Fruit fly (Drosophila melanogaster): ENCODE results near the gene GNBP3.

Gene GNBP3

DNA sequence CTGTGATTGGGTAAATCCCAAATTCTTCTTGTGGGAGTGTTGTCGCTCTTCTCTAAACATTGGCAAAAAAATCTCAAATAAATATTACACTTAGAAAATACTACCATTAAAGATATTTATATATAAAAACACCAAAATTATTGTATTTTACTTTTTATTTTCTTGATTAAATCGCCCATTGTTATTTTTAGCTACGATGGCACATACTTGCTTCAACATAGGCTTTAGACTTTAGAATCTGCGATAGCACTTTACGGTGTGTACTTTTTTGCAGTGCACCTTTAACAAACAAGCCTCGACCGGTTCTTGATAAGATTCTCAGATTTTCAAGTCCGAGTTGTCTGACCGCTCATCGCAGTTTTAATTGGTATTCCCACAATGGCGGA lies at the start of gene GNBP3:
TSS of gene GNBP3 (plus strand) at position 374 of the 386 bp plus-strand sequence.
- peak; percentile 76 for TF ChIP-seq CG33017 (tag; optimal IDR thresholded peaks at IDR 0.05)
- TF ChIP-seq cic (GFP tag; optimal IDR thresholded peaks at IDR 0.05) = peak; percentile 10
- TF ChIP-seq Clk (GFP tag; optimal IDR thresholded peaks at IDR 0.05) = peak; percentile 20
- TF ChIP-seq bab1 (GFP tag; optimal IDR thresholded peaks at IDR 0.05) = no peak
- no peak for TF ChIP-seq CG11617 (GFP tag; optimal IDR thresholded peaks at IDR 0.05)
- TF ChIP-seq Mnt (GFP tag; optimal IDR thresholded peaks at IDR 0.05) = no peak
- peak; percentile 44 for TF ChIP-seq CG7045 (GFP tag; optimal IDR thresholded peaks at IDR 0.05)
- no peak for TF ChIP-seq Crg-1 (GFP tag; optimal IDR thresholded peaks at IDR 0.05)
- TF ChIP-seq CG14711 (tag; optimal IDR thresholded peaks at IDR 0.05) = peak; percentile 43
- no peak for TF ChIP-seq pad (GFP tag; optimal IDR thresholded peaks at IDR 0.05)
- TF ChIP-seq Hr96 (GFP tag; optimal IDR thresholded peaks at IDR 0.05) = no peak
- no peak for TF ChIP-seq ovo (GFP tag; optimal IDR thresholded peaks at IDR 0.05)
- TF ChIP-seq CG12768 (GFP tag; optimal IDR thresholded peaks at IDR 0.05) = peak; percentile 71
- no peak for TF ChIP-seq cnc (optimal IDR thresholded peaks at IDR 0.05)
- TF ChIP-seq kay (GFP tag; ENCODE audit: borderline replicate concordance) = peak; percentile 90
- TF ChIP-seq CG7101 (tag; optimal IDR thresholded peaks at IDR 0.05) = peak; percentile 62

DNA sequence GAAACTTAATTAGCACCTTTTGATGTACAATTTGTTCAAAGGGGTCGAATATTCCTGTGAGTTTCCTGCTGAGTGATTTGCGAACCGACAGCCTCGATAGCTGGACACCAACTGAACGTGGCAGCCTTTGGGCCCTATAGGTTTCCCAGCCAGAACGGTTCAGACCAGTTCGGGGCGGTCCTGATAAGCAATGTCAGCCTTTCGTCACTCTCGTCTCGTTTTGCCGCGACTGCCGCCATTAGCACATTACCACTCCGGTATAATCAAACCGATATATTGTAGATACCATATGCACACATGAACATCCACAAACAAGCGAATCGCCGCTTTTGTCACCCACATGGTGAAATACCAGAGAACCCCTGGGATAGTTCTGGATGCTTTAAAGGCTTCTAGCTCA lies 49.7 kb upstream of the GNBP3 start, which contains the start of gene TrpA1:
TSS of gene TrpA1 (minus strand) at position 101 of the 400 bp plus-strand sequence.
- TF ChIP-seq toe (GFP tag; optimal IDR thresholded peaks at IDR 0.05) (no peak), Crg-1 (GFP tag; optimal IDR thresholded peaks at IDR 0.05) (no peak), CG14711 (tag; optimal IDR thresholded peaks at IDR 0.05) (no peak)

DNA sequence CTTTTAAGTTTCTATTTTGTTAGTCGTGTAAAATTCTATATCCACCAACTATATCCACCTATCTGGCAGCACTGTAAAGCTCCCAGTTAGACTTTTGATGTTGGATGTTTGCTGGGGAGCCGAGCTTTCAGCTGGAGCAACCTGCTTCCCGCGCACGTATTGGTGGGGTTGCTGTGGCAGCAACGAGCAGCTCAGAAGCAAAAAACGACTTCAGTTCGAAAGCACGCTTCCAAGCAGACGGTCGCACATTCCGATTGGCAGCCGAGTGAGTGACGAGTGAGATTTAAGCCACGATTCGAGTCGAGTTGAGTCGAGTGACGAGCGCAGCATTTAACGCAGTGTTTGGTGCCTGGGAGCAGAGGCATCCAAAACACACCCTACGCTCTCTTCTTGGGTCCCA lies 42.5 kb upstream of the GNBP3 start, which contains the start of the genes Tsp66E and mfr:
TSS of gene Tsp66E (plus strand) at position 168 of the 400 bp plus-strand sequence.
TSS of gene mfr (minus strand) at position 340 of the 400 bp plus-strand sequence.
- peak; percentile 4 for TF ChIP-seq tj (GFP tag; optimal IDR thresholded peaks at IDR 0.05)
- no peak for TF ChIP-seq CG7101 (tag; optimal IDR thresholded peaks at IDR 0.05)
- peak; percentile 15 for TF ChIP-seq CG12768 (GFP tag; optimal IDR thresholded peaks at IDR 0.05)

DNA sequence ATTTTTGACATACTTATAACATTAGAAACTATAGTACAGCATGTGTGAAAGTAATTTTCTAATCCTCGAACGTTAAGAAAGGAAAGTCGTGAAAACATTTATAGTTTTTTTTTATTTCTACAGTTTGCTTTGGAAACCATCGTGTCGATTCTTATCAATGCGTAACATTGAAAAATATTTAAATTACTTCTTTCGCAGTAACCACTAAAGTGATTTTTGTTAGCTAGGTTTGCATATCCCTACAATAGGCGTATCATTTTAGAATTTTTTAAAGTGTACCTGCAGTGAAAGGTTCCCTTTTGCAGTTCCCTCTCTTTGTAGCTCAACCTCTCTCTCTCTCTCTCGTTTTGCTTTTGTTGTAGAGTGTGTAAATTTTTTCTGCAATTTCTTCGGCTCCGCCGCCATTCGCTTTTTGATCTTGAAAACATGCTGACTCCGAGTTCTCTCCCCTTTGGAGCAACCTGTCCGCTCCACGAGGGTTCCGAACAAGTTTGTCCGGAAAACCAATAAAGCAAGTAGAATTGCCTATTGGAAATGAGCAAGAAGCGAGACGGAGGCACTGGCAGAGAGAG lies 41.2 kb upstream of the GNBP3 start:
- TF ChIP-seq kay (GFP tag; ENCODE audit: borderline replicate concordance) = peak; percentile 81
- peak; percentile 11 for TF ChIP-seq tj (GFP tag; optimal IDR thresholded peaks at IDR 0.05)
- TF ChIP-seq pad (GFP tag; optimal IDR thresholded peaks at IDR 0.05) = no peak
- TF ChIP-seq CG12768 (GFP tag; optimal IDR thresholded peaks at IDR 0.05) = no peak
- TF ChIP-seq bab1 (GFP tag; optimal IDR thresholded peaks at IDR 0.05) = peak; percentile 10

DNA sequence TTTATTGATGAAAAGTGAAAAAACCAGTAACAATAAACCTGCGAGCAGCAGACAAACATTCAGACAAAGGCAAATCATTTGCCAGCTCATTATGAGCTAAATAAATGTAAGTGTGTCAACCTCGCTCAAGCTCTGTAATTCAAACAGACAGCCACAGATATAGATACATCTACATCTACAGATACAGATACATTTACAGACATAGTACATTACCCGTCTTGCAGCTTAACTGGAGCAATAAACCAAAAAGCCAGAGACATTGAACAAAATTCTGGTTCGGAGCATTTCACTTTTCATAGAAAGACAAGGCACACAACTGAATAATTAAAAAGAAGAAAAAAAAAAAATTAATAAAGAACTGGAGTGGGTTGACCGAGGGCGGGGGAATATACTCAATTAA lies 35.1 kb upstream of the GNBP3 start:
- no peak for TF ChIP-seq CG7045 (GFP tag; optimal IDR thresholded peaks at IDR 0.05)
- TF ChIP-seq Hr96 (GFP tag; optimal IDR thresholded peaks at IDR 0.05) = no peak
- TF ChIP-seq CG11617 (GFP tag; optimal IDR thresholded peaks at IDR 0.05) = no peak
- TF ChIP-seq toe (GFP tag; optimal IDR thresholded peaks at IDR 0.05) = no peak
- no peak for TF ChIP-seq CG14711 (tag; optimal IDR thresholded peaks at IDR 0.05)

DNA sequence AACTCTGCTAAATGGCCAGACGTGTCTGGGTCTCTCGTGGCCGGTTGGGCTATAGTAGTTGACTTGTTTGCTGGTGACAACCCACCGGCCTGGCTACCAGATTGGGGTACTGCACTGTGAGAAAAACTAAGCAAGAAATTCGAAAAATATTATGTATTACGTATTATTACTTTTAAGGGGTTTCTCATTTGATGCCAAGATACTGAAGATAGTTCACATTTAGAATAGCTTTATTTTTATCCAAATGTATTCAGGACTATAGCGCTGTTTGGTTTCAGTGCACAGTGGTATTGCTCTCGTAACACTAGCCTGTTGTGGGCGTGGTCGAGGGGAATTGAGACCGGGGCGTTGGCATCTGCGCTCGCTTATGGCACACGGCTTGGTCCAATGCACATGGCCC lies 34.1 kb upstream of the GNBP3 start:
- TF ChIP-seq Mnt (GFP tag; optimal IDR thresholded peaks at IDR 0.05) = no peak
- no peak for TF ChIP-seq Hr96 (GFP tag; optimal IDR thresholded peaks at IDR 0.05)
- TF ChIP-seq tj (GFP tag; optimal IDR thresholded peaks at IDR 0.05) = no peak
- no peak for TF ChIP-seq Crg-1 (GFP tag; optimal IDR thresholded peaks at IDR 0.05)
- TF ChIP-seq Clk (GFP tag; optimal IDR thresholded peaks at IDR 0.05) = no peak
- TF ChIP-seq CG1620 (GFP tag; optimal IDR thresholded peaks at IDR 0.05) = no peak
- TF ChIP-seq CG11617 (GFP tag; optimal IDR thresholded peaks at IDR 0.05) = no peak
- TF ChIP-seq ovo (GFP tag; optimal IDR thresholded peaks at IDR 0.05) = no peak
- no peak for TF ChIP-seq toe (GFP tag; optimal IDR thresholded peaks at IDR 0.05)
- no peak for TF ChIP-seq cnc (optimal IDR thresholded peaks at IDR 0.05)
- TF ChIP-seq CG7045 (GFP tag; optimal IDR thresholded peaks at IDR 0.05) = no peak

DNA sequence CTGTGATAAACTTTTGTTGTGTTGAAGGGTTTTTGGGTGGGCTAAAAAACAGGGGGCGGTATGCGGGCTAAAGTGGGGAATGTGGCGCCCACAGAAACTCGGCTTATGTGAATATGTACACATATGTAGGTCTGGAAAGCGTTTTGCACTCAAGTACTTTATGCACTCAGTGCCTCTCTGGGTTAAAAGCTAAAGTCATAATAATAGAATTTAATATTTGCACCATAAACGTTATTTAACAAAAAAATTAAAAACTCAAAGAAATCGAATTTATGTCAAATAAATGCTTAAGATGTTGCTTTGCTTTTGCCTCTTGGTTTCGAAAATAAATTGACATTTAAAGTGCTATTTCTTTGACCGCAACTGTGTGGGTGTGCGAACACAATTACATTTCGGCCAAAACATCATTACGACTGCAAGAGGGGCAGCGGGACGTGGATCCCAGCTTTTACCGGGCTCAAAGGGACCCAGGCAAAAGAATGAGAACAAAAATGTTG lies 30.4 kb upstream of the GNBP3 start:
- TF ChIP-seq kay (GFP tag; ENCODE audit: borderline replicate concordance) = peak; percentile 44
- TF ChIP-seq ovo (GFP tag; optimal IDR thresholded peaks at IDR 0.05) = no peak
- TF ChIP-seq Hr96 (GFP tag; optimal IDR thresholded peaks at IDR 0.05) = no peak

DNA sequence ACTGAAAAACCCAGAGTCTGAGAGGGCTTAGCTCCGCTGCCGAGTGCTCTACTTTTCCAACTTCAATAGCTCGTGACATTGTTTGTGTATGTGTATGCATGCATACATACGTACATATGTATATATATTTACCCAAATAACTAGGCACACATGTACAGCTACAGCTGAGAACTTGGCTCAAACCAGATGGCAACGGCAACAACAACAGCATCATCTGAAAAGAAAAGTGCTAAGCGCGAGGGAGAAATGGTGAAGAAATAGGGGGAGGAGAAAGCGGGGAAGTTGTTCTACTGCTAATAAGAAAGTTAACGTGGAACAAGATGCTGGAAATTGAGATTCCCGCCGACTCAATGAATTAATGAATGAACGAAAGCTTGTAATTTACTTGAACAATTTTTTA lies 29.8 kb upstream of the GNBP3 start:
- TF ChIP-seq CG33017 (tag; optimal IDR thresholded peaks at IDR 0.05) = no peak
- no peak for TF ChIP-seq tj (GFP tag; optimal IDR thresholded peaks at IDR 0.05)
- no peak for TF ChIP-seq cic (GFP tag; optimal IDR thresholded peaks at IDR 0.05)
- TF ChIP-seq CG1620 (GFP tag; optimal IDR thresholded peaks at IDR 0.05) = no peak
- TF ChIP-seq Crg-1 (GFP tag; optimal IDR thresholded peaks at IDR 0.05) = no peak
- TF ChIP-seq toe (GFP tag; optimal IDR thresholded peaks at IDR 0.05) = no peak
- TF ChIP-seq kay (GFP tag; ENCODE audit: borderline replicate concordance) = no peak
- TF ChIP-seq Mnt (GFP tag; optimal IDR thresholded peaks at IDR 0.05) = no peak
- no peak for TF ChIP-seq CG7101 (tag; optimal IDR thresholded peaks at IDR 0.05)
- TF ChIP-seq Hr96 (GFP tag; optimal IDR thresholded peaks at IDR 0.05) = no peak
- no peak for TF ChIP-seq Clk (GFP tag; optimal IDR thresholded peaks at IDR 0.05)
- no peak for TF ChIP-seq pad (GFP tag; optimal IDR thresholded peaks at IDR 0.05)
- TF ChIP-seq cnc (optimal IDR thresholded peaks at IDR 0.05) = no peak
- no peak for TF ChIP-seq CG5204 (GFP tag; optimal IDR thresholded peaks at IDR 0.05)
- TF ChIP-seq CG7045 (GFP tag; optimal IDR thresholded peaks at IDR 0.05) = no peak
- TF ChIP-seq bab1 (GFP tag; optimal IDR thresholded peaks at IDR 0.05) = no peak

All from whole organism, adult.